Worm (Caenorhabditis elegans) whole organism, L4/young adult: ENCODE results near the gene irld-48.
A peak's percentile ranks its signal among the peaks of the same experiment; 100 is the strongest.

ENCODE experiments used
- W03F9.2 ChIP-seq: fragments of 150-350 bp; optimal IDR thresholded peaks from 2 replicates; lab custom pipeline; 2014; ENCODE audit warnings: missing biosample characterization, missing genetic modification characterization
- dao-5 ChIP-seq: sonication (generic microtip); optimal IDR thresholded peaks from 2 replicates; lab custom pipeline; 2016; ENCODE audit warnings: missing genotype, missing genetic modification characterization, moderate library complexity, missing compliant biosample characterization
- him-1 ChIP-seq: sonication (generic microtip); optimal IDR thresholded peaks from 2 replicates; lab custom pipeline; 2016; ENCODE audit warnings: missing genotype, missing genetic modification reagents, missing genetic modification characterization, missing compliant biosample characterization

The irld-48 gene

DNA sequence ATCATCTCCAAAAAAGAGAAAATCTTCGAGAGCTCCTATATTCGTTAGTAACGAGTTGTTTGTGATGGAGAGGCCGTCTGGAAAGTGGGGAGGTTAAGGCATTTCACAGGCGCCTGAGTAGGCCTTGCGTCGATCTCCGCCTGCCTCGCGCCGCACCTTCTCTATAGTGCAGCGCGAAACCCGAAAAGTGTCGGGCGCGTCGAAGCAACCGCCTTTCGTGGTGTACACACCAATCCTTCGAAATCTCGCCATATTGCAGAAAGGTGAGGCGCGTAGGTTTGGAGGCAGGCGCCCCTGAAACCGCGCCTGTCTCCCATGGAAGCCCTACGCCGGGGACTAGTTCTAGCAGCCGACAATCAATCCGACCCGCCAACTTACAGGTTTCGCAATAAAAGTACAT, 26.0 kb upstream of the irld-48 start:
- TF ChIP-seq W03F9.2 (tag; lab: Kevin White, UChicago) = no peak
- TF ChIP-seq him-1 (tag; lab: Kevin White, UChicago) = no peak
- TF ChIP-seq dao-5 (tag; lab: Kevin White, UChicago) = no peak

DNA sequence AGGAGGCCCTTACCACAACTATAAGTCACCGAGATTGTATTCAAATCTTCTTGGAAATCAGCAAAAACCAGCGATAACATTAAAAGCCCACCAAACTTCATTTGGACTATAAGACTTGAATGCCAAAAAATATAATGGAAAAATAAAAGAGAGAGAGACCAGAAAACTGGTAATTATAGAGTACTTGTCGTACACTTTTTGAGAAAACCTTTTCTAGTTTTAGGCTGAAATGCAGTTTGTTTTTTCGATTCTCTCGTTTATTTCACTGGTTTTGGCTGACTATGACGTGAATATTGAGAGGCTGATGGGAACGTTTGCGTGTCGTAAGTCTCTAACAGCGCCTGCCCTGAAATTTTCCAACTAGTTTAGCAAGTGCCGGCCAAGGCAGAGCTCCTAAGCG, 25.4 kb upstream of the irld-48 start, which contains the start of the genes irld-64 and irld-63:
irld-64 (minus strand) TSS at position 101 of the 400 bp plus-strand sequence.
irld-63 (plus strand) TSS at position 230 of the 400 bp plus-strand sequence.
- TF ChIP-seq him-1 (tag; lab: Kevin White, UChicago) (no peak), dao-5 (tag; lab: Kevin White, UChicago) (no peak), W03F9.2 (tag; lab: Kevin White, UChicago) (no peak)

DNA sequence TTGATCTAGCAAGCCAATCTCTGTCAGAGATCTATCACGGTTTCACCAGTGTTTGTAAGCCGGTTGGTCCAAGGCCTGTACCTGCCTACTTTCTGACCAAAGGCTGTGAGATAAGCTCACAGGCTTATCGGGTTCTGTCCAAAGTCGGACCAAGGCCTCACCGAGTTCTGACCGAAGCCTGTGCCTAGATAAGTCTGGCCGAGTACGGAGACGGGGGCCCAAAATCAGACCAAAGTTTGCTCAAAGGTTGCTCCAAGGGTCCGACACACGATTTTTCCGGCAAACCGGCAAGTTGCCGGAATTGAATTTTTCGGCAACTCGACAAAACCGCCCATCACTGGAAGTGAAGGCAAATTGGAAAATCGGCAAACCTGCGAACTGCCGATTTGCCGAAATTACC, 24.3 kb upstream of the irld-48 start:
- TF ChIP-seq W03F9.2 (tag; lab: Kevin White, UChicago) = no peak
- no peak for TF ChIP-seq dao-5 (tag; lab: Kevin White, UChicago)
- TF ChIP-seq him-1 (tag; lab: Kevin White, UChicago) = no peak

DNA sequence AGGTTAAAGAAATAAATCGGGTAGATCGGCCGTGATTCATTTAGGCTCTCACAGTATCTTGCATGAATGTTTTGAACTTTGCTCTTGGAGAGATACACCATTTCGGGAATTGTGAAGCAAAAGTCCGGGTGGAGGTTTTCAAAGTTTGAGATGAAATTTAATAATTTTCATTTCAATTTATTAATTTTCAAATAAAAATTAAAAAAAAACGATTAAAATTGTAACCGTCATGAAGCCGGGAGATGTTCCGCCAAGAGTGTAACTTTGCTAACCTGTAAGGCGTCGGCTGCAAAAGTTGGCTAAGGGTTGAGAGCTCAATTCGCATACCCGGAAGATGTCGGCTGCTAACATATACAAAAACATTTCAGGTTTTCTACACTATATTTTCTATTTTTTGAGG, 21.5 kb upstream of the irld-48 start, which contains the start of gene irld-67:
irld-67 (minus strand) TSS at position 101 of the 400 bp plus-strand sequence.
- no peak for TF ChIP-seq him-1 (tag; lab: Kevin White, UChicago)
- TF ChIP-seq dao-5 (tag; lab: Kevin White, UChicago) = no peak

DNA sequence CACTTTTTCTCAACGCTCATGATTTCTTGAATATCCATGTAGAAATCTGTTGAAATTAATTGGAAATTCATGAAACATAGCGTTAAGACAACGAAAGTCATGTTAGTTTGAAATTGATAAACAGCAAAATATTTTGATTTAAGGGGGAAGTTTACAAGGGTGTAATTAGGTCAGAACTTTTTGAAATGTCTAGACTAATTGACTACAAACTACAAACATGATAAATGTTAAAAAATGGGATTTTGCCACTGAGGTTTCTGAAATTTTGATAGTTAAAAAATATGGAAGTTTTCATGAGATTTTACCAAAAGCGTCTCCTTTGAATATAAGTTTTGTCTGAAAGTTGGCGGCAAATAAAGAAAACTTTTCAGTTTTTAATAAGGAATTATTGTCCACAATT, 18.0 kb upstream of the irld-48 start, which contains the start of gene irld-65:
irld-65 (minus strand) TSS at position 101 of the 400 bp plus-strand sequence.
- TF ChIP-seq him-1 (tag; lab: Kevin White, UChicago) (no peak), W03F9.2 (tag; lab: Kevin White, UChicago) (no peak), dao-5 (tag; lab: Kevin White, UChicago) (no peak)

DNA sequence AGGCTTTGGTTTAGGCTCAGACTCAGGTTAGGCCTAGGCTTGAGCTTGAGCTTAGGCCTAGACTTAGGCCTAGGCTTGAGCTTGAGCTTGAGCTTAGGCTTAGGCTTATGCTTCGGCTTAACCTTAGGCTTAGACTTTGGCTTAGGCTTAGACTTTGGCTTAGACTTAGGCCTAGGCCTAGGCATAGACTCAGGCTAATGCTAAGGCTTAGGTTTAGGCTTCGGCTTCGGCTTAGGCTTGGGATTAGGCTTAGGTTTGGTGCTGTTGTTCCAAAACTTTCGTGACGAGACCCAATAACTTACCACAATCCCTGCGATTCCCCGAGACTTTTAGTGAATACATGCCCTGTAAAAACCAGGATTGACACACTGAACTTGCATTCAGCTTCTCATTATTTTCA, 16.2 kb upstream of the irld-48 start:
- TF ChIP-seq dao-5 (tag; lab: Kevin White, UChicago) (no peak), him-1 (tag; lab: Kevin White, UChicago) (no peak), W03F9.2 (tag; lab: Kevin White, UChicago) (no peak)

DNA sequence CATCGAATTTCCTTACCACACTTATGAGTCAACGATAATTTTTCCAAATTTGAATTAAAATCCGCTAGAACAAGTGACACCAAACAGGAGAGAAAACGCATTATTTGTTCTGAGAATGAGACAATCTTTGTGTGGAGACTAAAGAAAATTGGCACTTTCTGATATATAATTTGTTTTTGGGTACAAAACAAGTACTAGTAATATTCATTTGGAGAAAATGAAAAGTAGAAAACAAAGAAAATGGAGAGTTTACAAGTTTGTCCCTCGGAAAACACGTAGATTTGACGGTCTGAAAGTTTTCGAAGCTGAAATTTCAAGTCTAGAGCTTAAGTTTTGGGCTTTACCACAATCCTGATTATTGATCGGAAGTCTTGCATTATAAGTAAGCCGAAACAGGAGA, 15.1 kb upstream of the irld-48 start, which contains the start of gene irld-66:
irld-66 (minus strand) TSS at position 101 of the 400 bp plus-strand sequence.
- TF ChIP-seq W03F9.2 (tag; lab: Kevin White, UChicago) = no peak
- no peak for TF ChIP-seq him-1 (tag; lab: Kevin White, UChicago)
- TF ChIP-seq dao-5 (tag; lab: Kevin White, UChicago) = no peak

DNA sequence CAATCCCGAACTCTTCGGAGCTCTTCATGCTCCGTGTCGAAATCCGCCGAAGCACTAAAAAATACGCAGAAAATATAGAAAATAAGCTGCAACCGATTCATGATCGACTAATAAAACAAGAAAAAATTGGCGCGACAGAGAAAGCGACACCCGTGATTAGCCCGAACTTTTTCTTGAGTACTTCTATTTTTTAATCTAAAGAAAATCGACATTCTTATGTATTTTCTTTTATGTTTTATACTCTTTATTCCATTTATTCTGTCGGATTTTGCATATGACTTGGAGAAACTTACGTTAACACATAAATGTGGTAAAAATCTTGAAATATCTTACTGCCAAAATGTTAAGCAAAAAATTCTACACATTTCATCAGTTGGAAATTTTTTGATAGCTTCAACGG, 11.9 kb upstream of the irld-48 start, which contains the start of the genes irld-50 and irld-49:
irld-50 (minus strand) TSS at position 101 of the 400 bp plus-strand sequence.
irld-49 (plus strand) TSS at position 211 of the 400 bp plus-strand sequence.
- TF ChIP-seq him-1 (tag; lab: Kevin White, UChicago) (no peak), dao-5 (tag; lab: Kevin White, UChicago) (no peak), W03F9.2 (tag; lab: Kevin White, UChicago) (no peak)

DNA sequence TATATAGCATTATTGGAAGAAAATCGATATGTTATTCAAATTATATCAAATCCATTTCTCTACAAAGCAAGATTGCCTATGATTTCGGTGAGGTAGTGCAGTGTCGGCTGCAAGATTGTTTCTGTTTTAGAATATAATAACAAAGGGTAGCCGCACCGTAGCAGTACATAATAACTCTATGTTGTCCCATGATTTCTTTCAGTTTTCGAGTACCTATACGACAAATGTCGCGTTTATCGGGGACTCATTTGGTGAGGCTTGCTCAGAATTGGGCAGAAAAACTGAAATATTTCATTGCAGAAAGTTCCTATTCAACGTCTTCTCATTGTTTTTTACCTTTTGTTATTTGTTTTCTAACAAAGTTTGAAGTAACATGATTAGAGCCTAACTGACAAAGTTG, 9.4 kb upstream of the irld-48 start, which contains the start of gene srw-79:
srw-79 (plus strand) TSS at position 301 of the 400 bp plus-strand sequence.
- TF ChIP-seq dao-5 (tag; lab: Kevin White, UChicago) (no peak), W03F9.2 (tag; lab: Kevin White, UChicago) (no peak), him-1 (tag; lab: Kevin White, UChicago) (no peak)

DNA sequence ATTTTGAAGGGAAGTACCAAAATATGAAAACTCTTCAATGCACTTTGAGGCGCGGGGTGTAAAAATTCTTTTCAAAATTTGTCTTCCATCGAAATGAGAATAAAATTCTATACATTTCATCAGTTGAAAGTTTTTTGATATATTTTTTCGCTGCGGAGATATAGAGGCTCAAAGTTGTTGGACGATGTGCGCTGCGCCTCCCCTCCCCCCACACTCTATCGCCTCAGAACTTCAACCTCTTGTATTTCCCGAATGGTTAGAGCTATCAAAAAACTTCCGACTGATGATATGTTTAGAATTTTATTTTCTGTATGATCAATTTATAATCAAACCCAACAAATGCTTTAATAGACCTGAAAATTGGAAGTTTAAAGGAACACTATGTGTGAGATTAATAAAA, 7.3 kb upstream of the irld-48 start:
- no peak for TF ChIP-seq him-1 (tag; lab: Kevin White, UChicago)

DNA sequence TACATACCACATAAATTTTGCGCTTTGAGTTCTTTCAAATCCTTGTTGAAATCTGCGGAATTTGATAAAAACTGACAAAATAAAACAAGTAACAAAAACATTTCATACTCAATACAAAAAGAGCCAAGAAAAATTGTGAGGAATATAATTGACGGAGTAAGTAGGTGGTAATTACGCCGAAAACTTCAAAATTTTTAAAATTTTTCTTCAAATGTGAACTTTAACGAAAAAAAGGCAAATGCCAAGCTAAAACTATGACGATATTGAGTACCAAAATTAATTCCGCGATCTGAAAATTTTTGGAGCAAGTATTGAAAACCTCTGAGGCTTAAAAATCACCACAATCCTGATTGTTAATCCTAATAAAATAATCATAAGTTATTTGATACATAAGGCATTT, 3.2 kb upstream of the irld-48 start, which contains the start of gene irld-51:
irld-51 (minus strand) TSS at position 101 of the 400 bp plus-strand sequence.
- TF ChIP-seq W03F9.2 (tag; lab: Kevin White, UChicago) (no peak), dao-5 (tag; lab: Kevin White, UChicago) (no peak), him-1 (tag; lab: Kevin White, UChicago) (no peak)

DNA sequence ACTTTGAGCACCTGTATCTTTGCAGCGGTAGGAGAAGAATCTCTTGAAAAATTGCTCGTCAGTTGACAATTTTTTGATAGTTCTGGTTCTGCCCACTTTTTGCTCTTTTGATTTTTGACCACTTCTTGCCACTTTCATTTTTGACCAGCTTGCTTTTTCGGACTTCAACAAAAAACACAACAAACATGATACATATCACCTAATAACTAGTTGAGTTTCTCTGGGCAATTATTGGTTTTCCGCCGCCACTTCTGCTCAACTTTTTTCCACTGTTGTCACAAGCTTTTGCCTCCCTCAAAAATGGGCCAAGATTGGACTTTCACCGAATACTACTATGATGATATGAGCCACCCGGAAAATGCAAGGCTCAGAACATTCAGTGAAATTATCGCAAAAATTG, 2.4 kb downstream of the irld-48 start, which contains the start of gene srw-60:
srw-60 (plus strand) TSS at position 301 of the 400 bp plus-strand sequence.
- no peak for TF ChIP-seq dao-5 (tag; lab: Kevin White, UChicago)
- no peak for TF ChIP-seq W03F9.2 (tag; lab: Kevin White, UChicago)
- no peak for TF ChIP-seq him-1 (tag; lab: Kevin White, UChicago)

DNA sequence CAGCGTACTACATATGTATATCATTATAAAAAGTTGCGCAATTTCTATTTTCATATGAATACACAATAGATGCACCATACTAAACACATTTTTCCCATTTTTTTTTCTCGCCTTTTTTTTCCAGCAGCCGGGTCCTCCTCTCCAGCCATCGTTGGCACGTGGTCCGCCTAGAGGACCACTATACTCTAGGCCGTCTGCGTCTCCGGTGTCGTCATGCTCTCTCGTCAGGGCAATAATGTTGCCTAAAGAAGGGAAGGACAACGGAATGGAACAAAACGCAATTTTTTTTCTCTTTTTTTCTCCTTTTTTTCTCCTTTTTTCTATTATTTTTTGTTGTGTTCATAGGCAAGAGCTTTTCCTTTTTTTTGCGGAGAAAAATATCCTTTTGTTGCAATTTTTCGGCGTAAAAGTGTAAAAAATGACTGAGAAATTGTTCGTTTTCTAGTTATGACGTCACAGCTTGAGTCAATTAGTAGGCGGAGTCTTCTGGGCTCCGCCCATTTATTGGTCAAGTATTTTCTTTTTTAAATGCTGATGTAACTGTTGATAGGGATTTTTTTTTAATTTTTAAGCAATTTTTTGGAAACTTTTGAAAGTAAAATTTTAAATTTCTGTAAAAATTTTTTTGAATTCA, 6.8 kb downstream of the irld-48 start:
- TF ChIP-seq dao-5 (tag; lab: Kevin White, UChicago) = no peak
- peak; percentile 67 for TF ChIP-seq him-1 (tag; lab: Kevin White, UChicago)

DNA sequence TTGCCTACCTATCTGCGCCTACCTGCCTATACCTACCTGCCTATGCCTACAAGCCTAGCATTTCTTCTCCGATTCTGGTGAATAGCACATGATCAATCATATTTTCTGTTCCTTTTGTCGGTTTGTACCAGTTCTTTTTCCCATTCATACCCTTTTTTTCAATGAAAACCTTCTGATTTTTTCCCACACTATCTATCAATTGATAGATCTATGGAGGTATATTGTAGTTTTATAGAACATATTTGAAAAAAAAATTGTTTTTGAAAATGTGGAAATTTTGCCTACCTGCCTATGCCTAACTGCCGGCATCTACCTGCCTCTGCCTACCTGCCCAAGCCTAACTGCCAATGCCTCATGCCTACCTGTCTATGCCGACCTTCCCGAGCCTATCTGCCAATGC, 7.8 kb downstream of the irld-48 start:
- TF ChIP-seq him-1 (tag; lab: Kevin White, UChicago) = no peak
- no peak for TF ChIP-seq dao-5 (tag; lab: Kevin White, UChicago)
- no peak for TF ChIP-seq W03F9.2 (tag; lab: Kevin White, UChicago)
